Worm (Caenorhabditis elegans) whole organism, young adult: ENCODE measurements around the gene F45H10.2.

Source experiments
- B0261.1 ChIP-seq: sonication (generic microtip); optimal IDR thresholded peaks from 2 replicates; lab custom pipeline; 2016; ENCODE audit warnings: mild to moderate bottlenecking, missing genetic modification characterization, moderate library complexity, missing compliant biosample characterization
- B0336.3 ChIP-seq: fragments of 200-800 bp; sonication (Bioruptor generic); IDR thresholded peaks from 2 replicates; pipeline ENCODE4 v1.3.6; 2022; ENCODE audit warnings: missing genetic modification characterization, missing compliant biosample characterization
- F33H1.4 ChIP-seq: fragments of 200-800 bp; sonication (Bioruptor generic); IDR thresholded peaks from 2 replicates; pipeline ENCODE4 v1.3.6; 2022; ENCODE audit warnings: missing genetic modification reagents, missing genetic modification characterization, missing compliant biosample characterization
- F39B2.1 ChIP-seq: fragments of 200-800 bp; sonication (Bioruptor generic); IDR thresholded peaks from 2 replicates; pipeline ENCODE4 v1.3.6; 2022; ENCODE audit warnings: missing genetic modification reagents, missing genetic modification characterization, missing compliant biosample characterization
- F52B5.7 ChIP-seq: sonication (generic microtip); optimal IDR thresholded peaks from 2 replicates; lab custom pipeline; 2016; ENCODE audit warnings: mild to moderate bottlenecking, missing genetic modification characterization, missing compliant biosample characterization
- F55B11.4 ChIP-seq: sonication (generic microtip); optimal IDR thresholded peaks from 2 replicates; lab custom pipeline; 2016; ENCODE audit warnings: missing compliant biosample characterization, missing genetic modification characterization, borderline replicate concordance; ENCODE audit not compliant: insufficient read depth
- K11D2.4 ChIP-seq: fragments of 200-800 bp; sonication (Bioruptor generic); IDR thresholded peaks from 2 replicates; pipeline ENCODE4 v1.3.6; 2022; ENCODE audit warnings: missing genetic modification reagents, missing genetic modification characterization, missing compliant biosample characterization
- T26A5.8 ChIP-seq: sonication (generic microtip); optimal IDR thresholded peaks from 2 replicates; lab custom pipeline; 2016; ENCODE audit warnings: missing genetic modification characterization, missing compliant biosample characterization
- Y53F4B.3 ChIP-seq: fragments of 200-800 bp; sonication (Bioruptor generic); IDR thresholded peaks from 2 replicates; pipeline ENCODE4 v1.3.6; 2022; ENCODE audit warnings: missing genetic modification reagents, missing genetic modification characterization, missing compliant biosample characterization
- Y95B8A.8 ChIP-seq: fragments of 200-800 bp; sonication (Bioruptor generic); IDR thresholded peaks from 2 replicates; pipeline ENCODE4 v1.3.6; 2022; ENCODE audit warnings: missing genetic modification reagents, missing genetic modification characterization, missing compliant biosample characterization
- aptf-2 ChIP-seq: fragments of 200-800 bp; sonication (Bioruptor generic); conservative IDR thresholded peaks from 2 replicates; pipeline ENCODE4 v1.3.6; 2022; ENCODE audit warnings: missing genetic modification reagents, missing genetic modification characterization, missing compliant biosample characterization
- aptf-3 ChIP-seq: fragments of 200-800 bp; sonication (Bioruptor generic); IDR thresholded peaks from 2 replicates; pipeline ENCODE4 v1.3.6; 2022; ENCODE audit warnings: missing genetic modification characterization, missing compliant biosample characterization
- athp-1 ChIP-seq: sonication (generic microtip); optimal IDR thresholded peaks from 2 replicates; lab custom pipeline; 2017; ENCODE audit warnings: mild to moderate bottlenecking, missing genetic modification characterization, missing compliant biosample characterization
- cebp-1 ChIP-seq, 2 experiments: fragments of 200-800 bp in 1 of 2; sonication (Bioruptor generic) in 1 of 2; sonication (generic microtip) in 1 of 2; IDR thresholded peaks in 1 of 2; optimal IDR thresholded peaks in 1 of 2; 2 replicates each; pipeline versions ENCODE4 v1.3.6 to Lab custom; 2017 to 2022; ENCODE audit warnings: missing compliant biosample characterization in 2 of 2, missing genetic modification characterization in 2 of 2, mild to moderate bottlenecking in 1 of 2, missing genetic modification reagents in 1 of 2, moderate library complexity in 1 of 2
- cebp-2 ChIP-seq: fragments of 200-800 bp; sonication (Bioruptor generic); IDR thresholded peaks from 2 replicates; pipeline ENCODE4 v1.3.6; 2022; ENCODE audit warnings: missing genetic modification characterization, missing compliant biosample characterization
- ceh-79 ChIP-seq: sonication (generic microtip); optimal IDR thresholded peaks from 2 replicates; lab custom pipeline; 2017; ENCODE audit warnings: mild to moderate bottlenecking, missing genetic modification characterization, missing compliant biosample characterization
- dpl-1 ChIP-seq: fragments of 150-350 bp; optimal IDR thresholded peaks from 2 replicates; lab custom pipeline; 2014; ENCODE audit warnings: missing biosample characterization, missing genetic modification reagents, missing genetic modification characterization
- egl-18 ChIP-seq: fragments of 200-800 bp; sonication (Bioruptor generic); IDR thresholded peaks from 2 replicates; pipeline ENCODE4 v1.3.6; 2022; ENCODE audit warnings: missing genetic modification reagents, missing genetic modification characterization, missing compliant biosample characterization
- egrh-3 ChIP-seq: fragments of 200-800 bp; sonication (Bioruptor generic); IDR thresholded peaks from 2 replicates; pipeline ENCODE4 v1.3.6; 2022; ENCODE audit warnings: missing genetic modification reagents, missing genetic modification characterization, missing compliant biosample characterization
- ekl-4 ChIP-seq: fragments of 200-800 bp; sonication (Bioruptor generic); IDR thresholded peaks from 2 replicates; pipeline ENCODE4 v1.3.6; 2022; ENCODE audit warnings: missing genetic modification reagents, missing genetic modification characterization, missing compliant biosample characterization
- ets-4 ChIP-seq: fragments of 200-800 bp; sonication (Bioruptor generic); optimal IDR thresholded peaks from 2 replicates; lab custom pipeline; 2018; ENCODE audit warnings: mild to moderate bottlenecking, missing genetic modification characterization, missing compliant biosample characterization
- fkh-3 ChIP-seq: sonication (generic microtip); optimal IDR thresholded peaks from 2 replicates; lab custom pipeline; 2016; ENCODE audit warnings: mild to moderate bottlenecking, missing genetic modification characterization, missing compliant biosample characterization
- hmg-1.2 ChIP-seq: fragments of 200-800 bp; sonication (Bioruptor generic); IDR thresholded peaks from 2 replicates; pipeline ENCODE4 v1.3.6; 2022; ENCODE audit warnings: missing genetic modification reagents, missing genetic modification characterization, missing compliant biosample characterization
- hrde-1 ChIP-seq: sonication (generic microtip); optimal IDR thresholded peaks from 2 replicates; lab custom pipeline; 2016; ENCODE audit warnings: missing genetic modification characterization, mild to moderate bottlenecking, missing compliant biosample characterization, moderate library complexity, missing genotype, missing genetic modification reagents, borderline replicate concordance
- let-607 ChIP-seq, 2 experiments: fragments of 200-800 bp in 1 of 2; sonication (Bioruptor generic) in 1 of 2; sonication (generic microtip) in 1 of 2; optimal IDR thresholded peaks; 2 replicates each; lab custom pipeline; 2016 to 2018; ENCODE audit warnings: mild to moderate bottlenecking in 2 of 2, missing compliant biosample characterization in 2 of 2, missing genetic modification characterization in 2 of 2, moderate library complexity in 2 of 2, missing genotype in 1 of 2
- lin-40 ChIP-seq: sonication (generic microtip); optimal IDR thresholded peaks from 2 replicates; lab custom pipeline; 2016; ENCODE audit warnings: missing genetic modification characterization, mild to moderate bottlenecking, missing compliant biosample characterization, missing genotype, missing genetic modification reagents
- lsl-1 ChIP-seq: fragments of 200-800 bp; sonication (Bioruptor generic); optimal IDR thresholded peaks from 2 replicates; lab custom pipeline; 2018; ENCODE audit warnings: mild to moderate bottlenecking, missing genetic modification characterization, moderate library complexity, missing compliant biosample characterization
- nfya-2 ChIP-seq: fragments of 200-800 bp; sonication (Bioruptor generic); IDR thresholded peaks from 2 replicates; pipeline ENCODE4 v1.3.6; 2022; ENCODE audit warnings: missing genetic modification reagents, missing genetic modification characterization, missing compliant biosample characterization
- nfyb-1 ChIP-seq: fragments of 200-800 bp; sonication (Bioruptor generic); IDR thresholded peaks from 2 replicates; pipeline ENCODE4 v1.3.6; 2022; ENCODE audit warnings: missing genetic modification reagents, missing genetic modification characterization, missing compliant biosample characterization
- nhr-27 ChIP-seq: fragments of 200-800 bp; sonication (Bioruptor generic); optimal IDR thresholded peaks from 2 replicates; lab custom pipeline; 2018; ENCODE audit warnings: mild to moderate bottlenecking, missing genetic modification characterization, moderate library complexity, missing compliant biosample characterization
- pha-4 ChIP-seq: fragments of 150-350 bp; sonication (generic microtip); optimal IDR thresholded peaks from 2 replicates; lab custom pipeline; 2014; ENCODE audit warnings: missing biosample characterization, missing genetic modification reagents, missing genetic modification characterization
- rcor-1 ChIP-seq: fragments of 200-800 bp; sonication (Bioruptor generic); IDR thresholded peaks from 2 replicates; pipeline ENCODE4 v1.3.6; 2022; ENCODE audit warnings: missing genetic modification reagents, missing genetic modification characterization, missing compliant biosample characterization
- snpc-1.1 ChIP-seq: sonication (generic microtip); optimal IDR thresholded peaks from 2 replicates; lab custom pipeline; 2017; ENCODE audit warnings: missing genetic modification characterization, mild to moderate bottlenecking, missing compliant biosample characterization, antibody characterized with exemption, moderate library complexity, missing genotype, missing genetic modification reagents; ENCODE audit not compliant: insufficient read depth
- snpc-1.3 ChIP-seq: sonication (generic microtip); optimal IDR thresholded peaks from 2 replicates; lab custom pipeline; 2017; ENCODE audit warnings: missing genetic modification characterization, mild to moderate bottlenecking, missing compliant biosample characterization, antibody characterized with exemption, moderate library complexity, missing genotype, missing genetic modification reagents; ENCODE audit not compliant: insufficient read depth
- snpc-3.4 ChIP-seq: sonication (generic microtip); optimal IDR thresholded peaks from 2 replicates; lab custom pipeline; 2017; ENCODE audit warnings: missing genetic modification characterization, mild to moderate bottlenecking, missing compliant biosample characterization, antibody characterized with exemption, moderate library complexity, missing genotype, missing genetic modification reagents
- snpc-4 ChIP-seq, 5 experiments: fragments of 150-350 bp in 1 of 5; sonication (generic microtip) in 4 of 5; optimal IDR thresholded peaks; 2 replicates each; lab custom pipeline; 2014 to 2018; ENCODE audit warnings: missing genetic modification characterization in 5 of 5, missing biosample characterization in 3 of 5, antibody characterized with exemption in 2 of 5, mild to moderate bottlenecking in 2 of 5, missing compliant biosample characterization in 2 of 5, missing genotype in 2 of 5, moderate library complexity in 2 of 5, missing genetic modification reagents in 1 of 5
- tbp1 ChIP-seq: fragments of 200-800 bp; sonication (Bioruptor generic); optimal IDR thresholded peaks from 2 replicates; lab custom pipeline; 2018; ENCODE audit warnings: mild to moderate bottlenecking, missing genetic modification characterization, missing compliant biosample characterization
- tbx-9 ChIP-seq: sonication (generic microtip); optimal IDR thresholded peaks from 2 replicates; lab custom pipeline; 2016; ENCODE audit warnings: borderline replicate concordance, missing genetic modification characterization, inconsistent platforms, missing compliant biosample characterization
- unc-130 ChIP-seq: sonication (generic microtip); optimal IDR thresholded peaks from 2 replicates; lab custom pipeline; 2016; ENCODE audit warnings: missing genetic modification reagents, missing genetic modification characterization, missing compliant biosample characterization
- unc-62 ChIP-seq: fragments of 150-350 bp; optimal IDR thresholded peaks from 2 replicates; lab custom pipeline; 2014; ENCODE audit warnings: missing biosample characterization, missing genetic modification reagents, missing genetic modification characterization
- xnd-1 ChIP-seq: sonication (generic microtip); optimal IDR thresholded peaks from 2 replicates; lab custom pipeline; 2016; ENCODE audit warnings: missing genotype, missing genetic modification reagents, missing genetic modification characterization, missing compliant biosample characterization
- zfh-2 ChIP-seq: fragments of 200-800 bp; sonication (Bioruptor generic); conservative IDR thresholded peaks from 2 replicates; pipeline ENCODE4 v1.3.6; 2022; ENCODE audit warnings: missing genetic modification reagents, missing genetic modification characterization, missing compliant biosample characterization
- ztf-18 ChIP-seq: sonication (generic microtip); optimal IDR thresholded peaks from 2 replicates; lab custom pipeline; 2016; ENCODE audit warnings: missing genotype, mild to moderate bottlenecking, missing genetic modification characterization, missing compliant biosample characterization
- ztf-22 ChIP-seq: fragments of 200-800 bp; sonication (Bioruptor generic); optimal IDR thresholded peaks from 2 replicates; lab custom pipeline; 2018; ENCODE audit warnings: mild to moderate bottlenecking, missing genetic modification characterization, moderate library complexity, missing compliant biosample characterization
- ztf-28 ChIP-seq: fragments of 200-800 bp; sonication (Bioruptor generic); IDR thresholded peaks from 2 replicates; pipeline ENCODE4 v1.3.6; 2022; ENCODE audit warnings: missing genetic modification reagents, missing genetic modification characterization, missing compliant biosample characterization
- ztf-3 ChIP-seq: fragments of 200-800 bp; sonication (Bioruptor generic); optimal IDR thresholded peaks from 2 replicates; lab custom pipeline; 2018; ENCODE audit warnings: mild to moderate bottlenecking, missing genetic modification characterization, missing compliant biosample characterization

Gene F45H10.2

DNA sequence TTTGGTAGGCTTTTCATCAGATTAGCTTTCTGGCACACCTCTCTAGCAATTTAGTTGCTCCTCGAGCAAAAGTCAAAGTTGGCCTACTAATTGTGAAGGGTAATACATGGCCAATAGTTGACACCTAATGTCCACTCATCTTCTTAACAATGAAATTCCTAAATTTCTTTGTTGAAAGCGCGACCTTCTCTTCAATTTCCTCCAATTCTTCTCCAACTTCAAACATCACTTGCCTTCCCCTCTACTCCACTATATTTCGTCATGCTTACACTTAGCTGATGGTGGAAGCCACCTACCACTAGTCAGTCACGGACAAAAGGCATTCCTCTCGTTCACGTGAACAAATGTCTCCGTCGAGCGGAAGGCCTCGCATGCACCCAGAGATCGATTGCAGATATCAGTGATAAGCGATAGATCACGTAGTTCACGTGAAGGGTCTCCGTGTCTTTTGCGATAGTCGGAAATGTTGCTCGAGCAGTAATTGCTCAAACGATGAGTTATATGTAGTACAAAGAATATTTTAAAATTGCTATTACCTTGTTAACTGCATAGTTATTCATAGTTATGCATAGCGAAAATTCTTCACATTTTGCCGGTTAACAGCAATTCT, 23.7 kb downstream of the F45H10.2 start, which contains the start of gene E01G4.3 (continued):
- TF ChIP-seq hrde-1 (tag; lab: Kevin White, UChicago) (no peak), F55B11.4 (no peak), lsl-1 (GFP tag; lab: Kevin White, UChicago) (no peak), tbx-9 (tag; lab: Kevin White, UChicago) (no peak), egrh-3 (GFP tag; lab: Robert Waterston, UW) (no peak), ztf-28 (no peak), zfh-2 (GFP tag; lab: Robert Waterston, UW) (no peak), tbp1 (GFP tag; lab: Kevin White, UChicago) (peak; percentile 8), K11D2.4 (GFP tag; lab: Robert Waterston, UW) (no peak), nfyb-1 (GFP tag; lab: Robert Waterston, UW) (peak; percentile 59; the same call in 1 of the 2 replicates), egl-18 (GFP tag; lab: Robert Waterston, UW) (no peak), F52B5.7 (tag; lab: Kevin White, UChicago) (no peak), aptf-2 (GFP tag; lab: Robert Waterston, UW) (no peak), Y95B8A.8 (no peak), T26A5.8 (tag; lab: Kevin White, UChicago) (no peak), unc-130 (GFP tag; lab: Kevin White, UChicago) (no peak), xnd-1 (tag; lab: Kevin White, UChicago) (no peak), ekl-4 (GFP tag; lab: Robert Waterston, UW) (no peak), pha-4 (tag; lab: Kevin White, UChicago) (no peak), snpc-4 (GFP tag; optimal IDR thresholded peaks at IDR 0.05; lab: Kevin White, UChicago) (no peak), snpc-4 (tag; optimal IDR thresholded peaks at IDR 0.05; lab: Kevin White, UChicago) (peak in 1 of 4 experiments; percentile 3), ceh-79 (tag; lab: Kevin White, UChicago) (no peak), F39B2.1 (GFP tag; lab: Robert Waterston, UW) (no peak), F33H1.4 (no peak), ztf-3 (GFP tag; lab: Kevin White, UChicago) (no peak), rcor-1 (GFP tag; lab: Robert Waterston, UW) (no peak), fkh-3 (tag; lab: Kevin White, UChicago) (no peak), Y53F4B.3 (GFP tag; lab: Robert Waterston, UW) (no peak), snpc-1.1 (tag; lab: Kevin White, UChicago) (no peak), cebp-2 (GFP tag; lab: Robert Waterston, UW) (no peak), aptf-3 (GFP tag; lab: Robert Waterston, UW) (no peak), ets-4 (GFP tag; lab: Kevin White, UChicago) (peak; percentile 27), nfya-2 (GFP tag; lab: Robert Waterston, UW) (no peak), B0336.3 (GFP tag; lab: Robert Waterston, UW) (peak; percentile 54; the same call in 1 of the 2 replicates), snpc-1.3 (tag; lab: Kevin White, UChicago) (no peak), ztf-22 (GFP tag; lab: Kevin White, UChicago) (peak; percentile 61), B0261.1 (no peak), hmg-1.2 (no peak), snpc-3.4 (tag; lab: Kevin White, UChicago) (no peak), lin-40 (tag; lab: Kevin White, UChicago) (peak; percentile 66), nhr-27 (no peak), ztf-18 (tag; lab: Kevin White, UChicago) (no peak), dpl-1 (GFP tag; lab: Kevin White, UChicago) (no peak), athp-1 (tag; lab: Kevin White, UChicago) (no peak), cebp-1 (GFP tag; IDR thresholded peaks at IDR 0.05; lab: Robert Waterston, UW) (peak; percentile 45; the same call in 1 of the 2 replicates), cebp-1 (tag; optimal IDR thresholded peaks at IDR 0.05; lab: Kevin White, UChicago) (peak; percentile 80), unc-62 (GFP tag; lab: Kevin White, UChicago) (no peak), let-607 (tag; optimal IDR thresholded peaks at IDR 0.05; lab: Kevin White, UChicago) (no peak)
